Worm (Caenorhabditis elegans): Measurements from ENCODE around the gene F56B6.6.

F56B6.6 gene

DNA sequence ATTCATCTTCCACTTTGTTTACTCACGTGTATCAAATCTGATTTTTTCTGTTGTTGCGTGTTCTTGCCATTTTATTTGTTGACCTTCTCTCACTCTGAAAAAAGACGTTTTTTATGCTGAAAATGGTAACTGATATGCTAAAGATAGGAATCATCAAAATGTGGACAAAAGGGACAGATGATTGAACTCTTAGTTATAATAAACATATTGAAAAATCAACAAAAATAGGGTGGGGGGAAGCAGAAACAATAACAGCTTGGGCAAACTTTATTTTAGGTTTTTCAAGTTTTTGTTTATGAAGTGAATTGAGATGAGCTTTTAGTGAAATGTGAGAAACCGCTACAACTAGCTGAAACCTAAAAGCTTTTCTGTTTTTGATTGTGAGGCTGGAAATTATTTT is at the start of gene F56B6.6:
Gene F56B6.6 (minus strand): TSS at position 101 of the 400 bp plus-strand sequence.
- TF ChIP-seq ztf-11 (tag; optimal IDR thresholded peaks at IDR 0.05) (no peak), gmeb-1 (tag; optimal IDR thresholded peaks at IDR 0.05) (no peak), mdl-1 (tag; optimal IDR thresholded peaks at IDR 0.05) (no peak), mbf-1 (tag; optimal IDR thresholded peaks at IDR 0.05) (no peak), nhr-23 (tag; optimal IDR thresholded peaks at IDR 0.05) (no peak), sma-9 (GFP tag; optimal IDR thresholded peaks at IDR 0.05) (no peak), sma-9 (tag; optimal IDR thresholded peaks at IDR 0.05) (no peak), skn-1 (tag; optimal IDR thresholded peaks at IDR 0.05) (no peak), unc-55 (GFP tag; optimal IDR thresholded peaks at IDR 0.05) (no peak)

- TF ChIP-seq nhr-6 (tag; optimal IDR thresholded peaks at IDR 0.05) (no peak), sma-9 (GFP tag; optimal IDR thresholded peaks at IDR 0.05) (peak; percentile 7), sma-9 (tag; optimal IDR thresholded peaks at IDR 0.05) (no peak)
These were observed 49.0 kb upstream of the F56B6.6 start for ce11 chrX:3581813-3582212.

- no peak for TF ChIP-seq nhr-21 (tag; optimal IDR thresholded peaks at IDR 0.05)
- no peak for TF ChIP-seq elt-3 (tag; optimal IDR thresholded peaks at IDR 0.05)
- no peak for TF ChIP-seq nhr-237 (tag; optimal IDR thresholded peaks at IDR 0.05)
- TF ChIP-seq sma-9 (GFP tag; optimal IDR thresholded peaks at IDR 0.05): peak; percentile 27
- TF ChIP-seq sma-9 (tag; optimal IDR thresholded peaks at IDR 0.05): no peak
- no peak for TF ChIP-seq snpc-4 (tag; optimal IDR thresholded peaks at IDR 0.05)
- no peak for TF ChIP-seq nhr-12 (tag; optimal IDR thresholded peaks at IDR 0.05)
- TF ChIP-seq mab-5 (tag; optimal IDR thresholded peaks at IDR 0.05): no peak
- no peak for TF ChIP-seq lin-11 (tag; optimal IDR thresholded peaks at IDR 0.05)
- TF ChIP-seq ztf-4 (tag; optimal IDR thresholded peaks at IDR 0.05): no peak
- TF ChIP-seq gmeb-1 (tag; optimal IDR thresholded peaks at IDR 0.05): peak; percentile 37
- no peak for TF ChIP-seq unc-62 (GFP tag; optimal IDR thresholded peaks at IDR 0.05)
- no peak for TF ChIP-seq unc-39 (tag; optimal IDR thresholded peaks at IDR 0.05)
- TF ChIP-seq Y55F3AM.14 (GFP tag; optimal IDR thresholded peaks at IDR 0.05): no peak
- no peak for TF ChIP-seq ama-1 (optimal IDR thresholded peaks at IDR 0.05)
- no peak for TF ChIP-seq alr-1 (tag; optimal IDR thresholded peaks at IDR 0.05)
- no peak for TF ChIP-seq lin-13 (GFP tag; optimal IDR thresholded peaks at IDR 0.05)
- no peak for TF ChIP-seq F13H6.1 (tag; optimal IDR thresholded peaks at IDR 0.05)
- no peak for TF ChIP-seq nhr-77 (tag; optimal IDR thresholded peaks at IDR 0.05)
- TF ChIP-seq nhr-10 (tag; optimal IDR thresholded peaks at IDR 0.05): no peak
- no peak for TF ChIP-seq aly-2 (tag; optimal IDR thresholded peaks at IDR 0.05)
- no peak for TF ChIP-seq ztf-1 (GFP tag; conservative IDR thresholded peaks at IDR 0.05)
- peak; percentile 55 for TF ChIP-seq crh-2 (tag; optimal IDR thresholded peaks at IDR 0.05)
- TF ChIP-seq fos-1 (tag; optimal IDR thresholded peaks at IDR 0.05): peak; percentile 98
These were observed 43.4 kb upstream of the F56B6.6 start, which contains the start of gene ckc-1 for ce11 chrX:3576239-3576638. ckc-1 (plus strand) TSS chrX:3576606.

- TF ChIP-seq sma-3 (GFP tag; optimal IDR thresholded peaks at IDR 0.05) (no peak), ama-1 (optimal IDR thresholded peaks at IDR 0.05) (no peak), C34F6.9 (tag; optimal IDR thresholded peaks at IDR 0.05) (no peak), sem-4 (tag; optimal IDR thresholded peaks at IDR 0.05) (no peak), unc-62 (GFP tag; optimal IDR thresholded peaks at IDR 0.05) (no peak), ztf-4 (tag; optimal IDR thresholded peaks at IDR 0.05) (no peak), ZK546.5 (tag; optimal IDR thresholded peaks at IDR 0.05) (no peak), peb-1 (tag; optimal IDR thresholded peaks at IDR 0.05) (no peak), snpc-4 (tag; optimal IDR thresholded peaks at IDR 0.05) (no peak), nhr-129 (tag; optimal IDR thresholded peaks at IDR 0.05) (no peak)
These were observed 40.7 kb upstream of the F56B6.6 start, which contains the start of gene T27A10.5 for ce11 chrX:3573482-3573881. T27A10.5 (minus strand) TSS chrX:3573582.

DNA sequence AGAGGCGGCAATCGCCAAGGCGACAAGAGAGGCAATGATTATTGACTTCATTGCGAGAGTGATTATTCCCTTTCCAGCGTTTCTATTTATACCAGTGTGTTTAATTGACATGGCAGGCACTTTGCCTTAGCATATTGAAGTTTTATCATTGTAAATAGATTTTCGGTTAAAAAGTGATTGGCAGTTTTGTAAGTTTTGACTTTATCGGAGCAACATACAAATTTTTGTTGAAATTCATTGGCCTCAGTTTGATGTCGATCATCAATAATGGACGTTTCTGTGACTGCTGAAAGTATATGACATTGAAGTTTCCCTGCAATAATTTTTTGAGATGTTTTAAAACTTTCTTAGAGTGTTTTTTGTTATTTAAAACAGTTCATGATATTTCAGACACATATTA is 39.7 kb upstream of the F56B6.6 start, which contains the start of gene vit-3:
Gene vit-3 (minus strand): TSS at position 60 of the 400 bp plus-strand sequence.
- TF ChIP-seq elt-1 (tag; optimal IDR thresholded peaks at IDR 0.05) (no peak), unc-55 (GFP tag; optimal IDR thresholded peaks at IDR 0.05) (no peak), F13H6.1 (tag; optimal IDR thresholded peaks at IDR 0.05) (no peak), dmd-4 (tag; optimal IDR thresholded peaks at IDR 0.05) (no peak), egl-27 (tag; optimal IDR thresholded peaks at IDR 0.05) (no peak), ceh-82 (tag; optimal IDR thresholded peaks at IDR 0.05) (no peak)

Data from whole organism, L2 larva.